Worm (Caenorhabditis elegans) whole organism, mixed stage, embryonic: ENCODE data around the gene Y54G11A.4.
"Not testable (repeated sequence)": the region's sequence is repeated elsewhere in the genome, so short reads cannot be mapped to it uniquely, and the experiment has no call there.

ENCODE experiments used
- M03D4.4 ChIP-seq: sonication (generic microtip); optimal IDR thresholded peaks from 2 replicates; lab custom pipeline; 2017; ENCODE audit warnings: mild to moderate bottlenecking, missing genetic modification characterization, missing compliant biosample characterization
- blmp-1 ChIP-seq: fragments of 150-350 bp; optimal IDR thresholded peaks from 2 replicates; lab custom pipeline; 2014; ENCODE audit warnings: missing biosample characterization, missing genetic modification characterization
- ceh-39 ChIP-seq: fragments of 150-350 bp; optimal IDR thresholded peaks from 2 replicates; lab custom pipeline; 2014; ENCODE audit warnings: missing biosample characterization, missing genetic modification characterization
- ceh-43 ChIP-seq: fragments of 200-800 bp; sonication (Bioruptor generic); optimal IDR thresholded peaks from 2 replicates; lab custom pipeline; 2018; ENCODE audit warnings: mild to moderate bottlenecking, missing genetic modification characterization, moderate library complexity, missing compliant biosample characterization
- ceh-83 ChIP-seq: fragments of 200-800 bp; sonication (Bioruptor generic); optimal IDR thresholded peaks from 2 replicates; lab custom pipeline; 2018; ENCODE audit warnings: mild to moderate bottlenecking, missing genetic modification characterization, missing compliant biosample characterization
- elt-3 ChIP-seq: fragments of 150-350 bp; optimal IDR thresholded peaks from 2 replicates; lab custom pipeline; 2014; ENCODE audit warnings: missing biosample characterization, missing genetic modification characterization
- ham-2 ChIP-seq: fragments of 200-800 bp; sonication (Bioruptor generic); optimal IDR thresholded peaks from 2 replicates; lab custom pipeline; 2018; ENCODE audit warnings: mild to moderate bottlenecking, missing genetic modification characterization, missing compliant biosample characterization
- hlh-1 ChIP-seq: fragments of 150-350 bp; optimal IDR thresholded peaks from 2 replicates; lab custom pipeline; 2014; ENCODE audit warnings: missing biosample characterization, missing genetic modification reagents, missing genetic modification characterization
- lin-13 ChIP-seq: fragments of 150-350 bp; optimal IDR thresholded peaks from 2 replicates; lab custom pipeline; 2014; ENCODE audit warnings: missing biosample characterization, missing genetic modification characterization
- lsy-2 ChIP-seq: fragments of 150-350 bp; optimal IDR thresholded peaks from 2 replicates; lab custom pipeline; 2014; ENCODE audit warnings: missing biosample characterization, missing genetic modification characterization
- mab-5 ChIP-seq: fragments of 150-350 bp; optimal IDR thresholded peaks from 2 replicates; lab custom pipeline; 2014; ENCODE audit warnings: missing biosample characterization, missing genetic modification characterization
- mep-1 ChIP-seq: fragments of 150-350 bp; optimal IDR thresholded peaks from 2 replicates; lab custom pipeline; 2017; ENCODE audit warnings: missing biosample characterization, missing genetic modification reagents, missing genetic modification characterization, inconsistent platforms
- mls-2 ChIP-seq: sonication (generic microtip); optimal IDR thresholded peaks from 2 replicates; lab custom pipeline; 2016; ENCODE audit warnings: mild to moderate bottlenecking, missing genetic modification characterization, moderate library complexity, missing compliant biosample characterization
- nhr-12 ChIP-seq: fragments of 150-350 bp; optimal IDR thresholded peaks from 2 replicates; lab custom pipeline; 2014; ENCODE audit warnings: missing biosample characterization, missing genetic modification characterization
- nhr-2 ChIP-seq: fragments of 150-350 bp; optimal IDR thresholded peaks from 2 replicates; lab custom pipeline; 2014; ENCODE audit warnings: missing biosample characterization, missing genetic modification characterization
- nhr-237 ChIP-seq: fragments of 150-350 bp; optimal IDR thresholded peaks from 2 replicates; lab custom pipeline; 2014; ENCODE audit warnings: missing biosample characterization, missing genetic modification characterization
- nhr-28 ChIP-seq: fragments of 150-350 bp; optimal IDR thresholded peaks from 2 replicates; lab custom pipeline; 2014; ENCODE audit warnings: missing biosample characterization, missing genetic modification characterization
- nhr-76 ChIP-seq: sonication (generic microtip); optimal IDR thresholded peaks from 2 replicates; lab custom pipeline; 2017; ENCODE audit warnings: missing biosample characterization, missing genetic modification characterization
- pha-4 ChIP-seq: fragments of 150-350 bp; optimal IDR thresholded peaks from 2 replicates; lab custom pipeline; 2018; ENCODE audit warnings: missing biosample characterization, missing genetic modification reagents, missing genetic modification characterization
- sem-2 ChIP-seq: fragments of 200-800 bp; sonication (Bioruptor generic); optimal IDR thresholded peaks from 2 replicates; lab custom pipeline; 2018; ENCODE audit warnings: mild to moderate bottlenecking, missing genetic modification characterization, missing compliant biosample characterization
- sptf-1 ChIP-seq: sonication (generic microtip); optimal IDR thresholded peaks from 2 replicates; lab custom pipeline; 2017; ENCODE audit warnings: mild to moderate bottlenecking, missing genetic modification characterization, moderate library complexity, missing compliant biosample characterization
- tbx-8 ChIP-seq: fragments of 200-800 bp; sonication (Bioruptor generic); optimal IDR thresholded peaks from 2 replicates; lab custom pipeline; 2018; ENCODE audit warnings: mild to moderate bottlenecking, missing genetic modification characterization, moderate library complexity, missing compliant biosample characterization
- unc-120 ChIP-seq: sonication (generic microtip); optimal IDR thresholded peaks from 2 replicates; lab custom pipeline; 2017; ENCODE audit warnings: missing genetic modification characterization, missing compliant biosample characterization; ENCODE audit not compliant: poor library complexity, severe bottlenecking
- unc-39 ChIP-seq: fragments of 150-350 bp; optimal IDR thresholded peaks from 2 replicates; lab custom pipeline; 2014; ENCODE audit warnings: missing biosample characterization, missing genetic modification characterization

Gene Y54G11A.4

ce11 chrII:14294390-14294789 lies 1.8 kb downstream of the Y54G11A.4 start:
- TF ChIP-seq blmp-1 (tag; lab: Kevin White, UChicago) (no peak), ham-2 (GFP tag; lab: Kevin White, UChicago) (no peak), sptf-1 (tag; lab: Kevin White, UChicago) (no peak), nhr-76 (tag; lab: Kevin White, UChicago) (no peak)

ce11 chrII:14296320-14296719 lies 3.7 kb downstream of the Y54G11A.4 start:
- TF ChIP-seq blmp-1 (tag; lab: Kevin White, UChicago) (peak; percentile 22), mls-2 (tag; lab: Kevin White, UChicago) (no peak)

ce11 chrII:14297050-14297449 lies 4.4 kb downstream of the Y54G11A.4 start, which contains the start of gene Y54G11A.7:
Gene Y54G11A.7, plus strand, starts transcription at chrII:14297305.
- TF ChIP-seq pha-4 (tag; lab: Kevin White, UChicago); ham-2 (GFP tag; lab: Kevin White, UChicago); nhr-76 (tag; lab: Kevin White, UChicago): not testable (repeated sequence)
- TF ChIP-seq, all 35 proteins: peak for 0; not testable (repeated sequence) for 35

- TF ChIP-seq nhr-2 (tag; lab: Kevin White, UChicago) = no peak
- no peak for TF ChIP-seq mep-1 (tag; lab: Kevin White, UChicago)
- no peak for TF ChIP-seq ceh-43 (GFP tag; lab: Kevin White, UChicago)
- TF ChIP-seq nhr-237 (tag; lab: Kevin White, UChicago) = no peak
- no peak for TF ChIP-seq ceh-39 (tag; lab: Kevin White, UChicago)
- no peak for TF ChIP-seq hlh-1 (tag; lab: Kevin White, UChicago)
- no peak for TF ChIP-seq mab-5 (tag; lab: Kevin White, UChicago)
- no peak for TF ChIP-seq sptf-1 (tag; lab: Kevin White, UChicago)
- TF ChIP-seq elt-3 (tag; lab: Kevin White, UChicago) = no peak
- no peak for TF ChIP-seq unc-39 (tag; lab: Kevin White, UChicago)
- no peak for TF ChIP-seq sem-2
- TF ChIP-seq tbx-8 = no peak
- no peak for TF ChIP-seq pha-4 (tag; lab: Kevin White, UChicago)
Measured at ce11 chrII:14299254-14299759, 6.7 kb downstream of the Y54G11A.4 start.

ce11 chrII:14301927-14302326 lies 9.3 kb downstream of the Y54G11A.4 start, which contains the start of gene ctl-2:
Gene ctl-2, minus strand, starts transcription at chrII:14302027.
- TF ChIP-seq ceh-83; lsy-2 (tag; lab: Kevin White, UChicago); nhr-12: not testable (repeated sequence)
- TF ChIP-seq, all 35 proteins: peak for 0; not testable (repeated sequence) for 35

- not testable (repeated sequence) for TF ChIP-seq nhr-28 (tag; lab: Kevin White, UChicago); unc-120 (tag; lab: Kevin White, UChicago); ceh-83
Measured at ce11 chrII:14306160-14306559, 13.5 kb downstream of the Y54G11A.4 start, which contains the start of gene ctl-1. Gene ctl-1, minus strand, starts transcription at chrII:14306260.

- TF ChIP-seq mab-5 (tag; lab: Kevin White, UChicago) (no peak), mls-2 (tag; lab: Kevin White, UChicago) (no peak), pha-4 (tag; lab: Kevin White, UChicago) (no peak), elt-3 (tag; lab: Kevin White, UChicago) (no peak), tbx-8 (no peak), M03D4.4 (tag; lab: Kevin White, UChicago) (no peak), ham-2 (GFP tag; lab: Kevin White, UChicago) (no peak), nhr-12 (no peak), sem-2 (no peak), ceh-83 (no peak), lin-13 (no peak), lsy-2 (tag; lab: Kevin White, UChicago) (no peak), mep-1 (tag; lab: Kevin White, UChicago) (no peak), ceh-43 (GFP tag; lab: Kevin White, UChicago) (no peak)
Measured at ce11 chrII:14310729-14311388, 18.2 kb downstream of the Y54G11A.4 start, which contains the start of gene ctl-3. Gene ctl-3, minus strand, starts transcription at chrII:14310779.
